Fruit fly (Drosophila melanogaster): ENCODE data around the gene sNPF.

sNPF gene

DNA sequence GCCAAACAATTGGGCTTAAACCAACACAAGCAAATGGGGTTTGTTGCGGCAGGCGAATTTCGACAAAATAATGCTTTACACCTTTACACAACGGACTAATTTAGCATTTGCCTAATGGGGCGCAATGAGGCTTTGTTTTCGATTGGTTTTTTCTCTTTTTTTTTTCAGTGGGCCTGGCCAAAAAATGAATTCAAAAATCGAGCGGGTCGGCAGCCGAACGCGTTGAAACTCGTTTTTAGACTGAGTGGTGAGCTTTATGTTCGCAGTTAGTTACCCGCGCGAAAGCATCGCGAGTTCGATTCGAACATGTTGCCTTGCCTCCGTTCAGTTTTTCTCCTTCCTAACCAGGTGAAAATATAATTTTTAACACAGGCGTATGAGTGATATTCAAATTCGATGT lies 10.7 kb upstream of the sNPF start, which contains the start of gene CG43861 (continued):
- no peak for TF ChIP-seq Lpt (GFP tag; optimal IDR thresholded peaks at IDR 0.05)
- TF ChIP-seq Hr38 (GFP tag; optimal IDR thresholded peaks at IDR 0.05): no peak
- peak; percentile 17 for TF ChIP-seq Met (GFP tag; optimal IDR thresholded peaks at IDR 0.05)
- TF ChIP-seq lz (GFP tag; optimal IDR thresholded peaks at IDR 0.05): peak; percentile 10
- TF ChIP-seq Sox14 (GFP tag; optimal IDR thresholded peaks at IDR 0.05): peak; percentile 0
- no peak for TF ChIP-seq Hr39 (GFP tag; optimal IDR thresholded peaks at IDR 0.05)
- no peak for TF ChIP-seq Eip75B (GFP tag; optimal IDR thresholded peaks at IDR 0.05)
- no peak for TF ChIP-seq CG1621 (tag; optimal IDR thresholded peaks at IDR 0.05)
- no peak for TF ChIP-seq CG9139 (GFP tag; optimal IDR thresholded peaks at IDR 0.05)
- no peak for TF ChIP-seq CG11762 (GFP tag; optimal IDR thresholded peaks at IDR 0.05; ENCODE audit: insufficient read depth)
- peak; percentile 30 for TF ChIP-seq Sox102F (GFP tag; optimal IDR thresholded peaks at IDR 0.05)

DNA sequence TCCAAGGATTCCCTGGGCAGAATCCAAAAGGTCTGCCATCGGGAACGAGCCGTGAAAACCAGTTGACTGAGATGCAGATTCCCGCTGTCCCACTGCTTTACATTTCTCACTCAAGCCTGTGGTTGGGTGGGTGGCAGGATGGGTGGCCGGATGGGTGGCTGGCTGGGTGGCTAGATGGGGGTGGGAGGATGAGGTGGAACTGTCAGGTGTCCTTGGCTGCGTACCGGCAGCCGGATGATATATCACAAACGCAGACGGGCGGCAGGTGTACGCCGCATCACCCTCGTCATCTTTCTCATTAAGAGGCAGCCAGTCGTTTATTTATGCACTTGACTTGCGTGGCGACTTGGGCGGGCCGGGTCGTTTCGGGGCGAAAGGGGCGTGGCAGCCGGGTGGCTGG lies 7.6 kb upstream of the sNPF start:
- TF ChIP-seq dac (GFP tag; optimal IDR thresholded peaks at IDR 0.05) (no peak), fd85E (GFP tag; optimal IDR thresholded peaks at IDR 0.05) (no peak), vri (GFP tag; optimal IDR thresholded peaks at IDR 0.05) (no peak), Sox15 (GFP tag; optimal IDR thresholded peaks at IDR 0.05) (no peak), Hr38 (GFP tag; optimal IDR thresholded peaks at IDR 0.05) (no peak), Hr39 (GFP tag; optimal IDR thresholded peaks at IDR 0.05) (no peak), Ets21C (GFP tag; optimal IDR thresholded peaks at IDR 0.05) (no peak), CG15336 (GFP tag; IDR thresholded peaks at IDR 0.05) (no peak), CG6276 (GFP tag; optimal IDR thresholded peaks at IDR 0.05) (no peak)

DNA sequence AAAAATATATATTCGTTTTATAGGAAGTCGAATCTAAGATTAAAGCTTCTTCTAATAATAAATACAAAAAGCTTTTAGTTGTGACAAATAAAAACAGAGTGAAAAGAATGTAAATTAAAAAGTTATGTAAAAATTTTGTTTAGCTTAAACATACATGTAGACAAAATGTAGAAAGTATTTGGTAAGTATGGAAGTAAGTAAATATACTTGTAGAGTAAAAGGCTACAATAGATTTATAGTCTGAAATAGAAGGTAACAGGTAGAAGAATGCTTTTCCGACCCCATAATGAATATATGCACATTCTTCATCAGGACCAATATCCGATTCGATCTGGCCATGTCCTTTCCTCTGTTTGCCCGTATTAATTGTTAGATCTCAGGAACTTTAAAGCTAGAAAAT lies 3.4 kb upstream of the sNPF start:
- no peak for TF ChIP-seq CG10631 (GFP tag; optimal IDR thresholded peaks at IDR 0.05)
- no peak for TF ChIP-seq eg (GFP tag; IDR thresholded peaks at IDR 0.05)
- no peak for TF ChIP-seq achi (GFP tag; optimal IDR thresholded peaks at IDR 0.05)
- no peak for TF ChIP-seq CG8632 (GFP tag; optimal IDR thresholded peaks at IDR 0.05)
- TF ChIP-seq CG34406 (GFP tag; optimal IDR thresholded peaks at IDR 0.05): no peak
- TF ChIP-seq CG32006 (GFP tag; optimal IDR thresholded peaks at IDR 0.05): no peak
- no peak for TF ChIP-seq lz (GFP tag; optimal IDR thresholded peaks at IDR 0.05)
- no peak for TF ChIP-seq CG4318 (GFP tag; optimal IDR thresholded peaks at IDR 0.05)
- no peak for TF ChIP-seq OdsH (GFP tag; optimal IDR thresholded peaks at IDR 0.05)
- TF ChIP-seq Hr4 (GFP tag; optimal IDR thresholded peaks at IDR 0.05): no peak
- TF ChIP-seq fkh (GFP tag; optimal IDR thresholded peaks at IDR 0.05): no peak
- TF ChIP-seq Eip93F (GFP tag; optimal IDR thresholded peaks at IDR 0.05): no peak

DNA sequence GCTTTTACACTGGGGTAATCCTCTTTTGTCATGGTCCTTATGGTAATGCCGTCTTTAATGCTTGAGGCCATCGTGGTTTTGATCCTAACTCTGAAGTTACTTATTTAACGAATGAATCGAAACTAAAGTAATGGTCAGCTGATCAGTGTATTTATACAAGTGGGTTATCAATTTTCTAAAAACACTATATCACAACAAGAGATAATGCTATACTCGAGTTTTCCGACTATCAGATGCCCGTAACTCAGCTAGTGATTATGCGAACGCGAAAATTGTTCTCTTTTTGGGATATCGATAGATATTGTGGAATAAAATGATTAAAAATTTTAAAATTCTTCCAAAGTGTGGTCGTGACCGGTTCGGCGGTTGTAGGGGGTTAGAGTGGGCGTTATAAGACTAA lies 2.0 kb upstream of the sNPF start, which contains the start of gene AANATL3:
AANATL3 (minus strand) TSS at position 101 of the 400 bp plus-strand sequence.
- TF ChIP-seq spab (GFP tag; optimal IDR thresholded peaks at IDR 0.05) (no peak), CG6792 (GFP tag; optimal IDR thresholded peaks at IDR 0.05) (no peak), Sox14 (GFP tag; optimal IDR thresholded peaks at IDR 0.05) (no peak)

DNA sequence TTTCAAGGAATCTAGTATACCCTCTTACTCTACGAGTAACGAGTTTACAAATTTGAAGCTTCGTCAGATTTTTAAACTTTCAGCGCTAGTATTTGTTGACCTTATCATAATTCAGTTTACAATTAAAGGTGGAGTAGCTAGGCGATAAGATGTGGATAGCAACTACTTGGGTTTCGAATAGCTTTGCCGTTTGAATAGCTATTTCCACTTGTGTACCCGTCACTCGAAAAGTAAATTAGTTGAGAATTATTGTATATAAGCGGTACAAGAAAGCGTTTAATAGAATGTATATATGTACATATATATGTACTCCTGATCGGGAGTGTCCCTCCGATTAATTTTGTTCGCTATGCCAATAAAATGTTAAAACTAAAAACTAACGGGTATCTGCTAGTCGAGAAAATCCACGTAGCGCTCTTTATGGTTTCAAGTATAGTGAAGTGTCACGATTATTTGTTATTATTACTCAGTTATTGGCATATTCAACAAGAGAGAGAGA lies 1.3 kb upstream of the sNPF start:
- TF ChIP-seq Sox102F (GFP tag; optimal IDR thresholded peaks at IDR 0.05): no peak
- TF ChIP-seq svp (GFP tag): no peak
- TF ChIP-seq eg (GFP tag; IDR thresholded peaks at IDR 0.05): no peak

DNA sequence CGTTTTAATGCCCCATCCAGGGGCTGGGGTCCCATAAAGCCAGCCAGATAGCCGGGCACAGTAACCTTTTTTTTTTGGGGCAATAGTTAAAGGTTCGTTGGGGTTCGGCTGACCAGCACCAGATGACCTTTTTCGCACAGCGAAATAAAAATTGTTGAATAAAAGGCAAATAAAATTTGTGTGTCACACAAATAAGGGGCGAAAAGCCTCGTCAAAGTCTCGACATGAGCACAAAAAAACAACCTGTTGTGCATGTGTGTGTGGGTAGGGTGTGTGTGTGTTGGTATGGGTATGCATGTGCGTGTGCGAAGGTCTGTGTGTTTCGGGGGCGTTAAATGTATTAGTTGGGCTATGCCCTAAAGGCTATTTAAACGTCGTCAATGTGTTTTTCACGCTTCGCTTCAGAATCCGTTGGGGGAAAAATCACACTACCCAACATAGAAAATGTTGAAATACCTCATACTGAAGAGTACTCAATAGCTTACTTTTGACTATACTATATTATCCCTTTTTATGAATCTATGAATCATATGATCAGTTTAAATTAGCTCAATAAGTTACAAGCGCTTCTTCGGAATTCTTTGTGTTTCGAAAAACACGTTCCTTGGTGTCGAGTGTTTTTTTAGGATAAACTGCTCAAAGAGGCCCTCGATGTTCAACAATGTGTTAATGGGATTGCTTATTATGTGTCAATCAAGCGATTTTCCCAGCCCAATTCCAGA lies 23.6 kb downstream of the sNPF start:
- no peak for TF ChIP-seq vri (GFP tag; optimal IDR thresholded peaks at IDR 0.05)
- no peak for TF ChIP-seq CG6163 (GFP tag; IDR thresholded peaks at IDR 0.05)
- no peak for TF ChIP-seq Sox15 (GFP tag; optimal IDR thresholded peaks at IDR 0.05)
- no peak for TF ChIP-seq cyc (GFP tag; optimal IDR thresholded peaks at IDR 0.05)
- TF ChIP-seq Gug (GFP tag; IDR thresholded peaks at IDR 0.05): no peak
- TF ChIP-seq CG3032 (tag; optimal IDR thresholded peaks at IDR 0.05): no peak
- TF ChIP-seq CG11902 (GFP tag; optimal IDR thresholded peaks at IDR 0.05): no peak
- TF ChIP-seq CG8632 (GFP tag; optimal IDR thresholded peaks at IDR 0.05): no peak
- TF ChIP-seq CG6808 (GFP tag; optimal IDR thresholded peaks at IDR 0.05): no peak
- no peak for TF ChIP-seq Lpt (GFP tag; optimal IDR thresholded peaks at IDR 0.05)
- no peak for TF ChIP-seq CG8319 (GFP tag; optimal IDR thresholded peaks at IDR 0.05)
- TF ChIP-seq CG15336 (GFP tag; IDR thresholded peaks at IDR 0.05): no peak
- no peak for TF ChIP-seq CG8119 (GFP tag; IDR thresholded peaks at IDR 0.05)
- no peak for TF ChIP-seq svp (GFP tag)
- TF ChIP-seq fd85E (GFP tag; optimal IDR thresholded peaks at IDR 0.05): no peak
- no peak for TF ChIP-seq Eip75B (GFP tag; optimal IDR thresholded peaks at IDR 0.05)
- TF ChIP-seq CG3919 (GFP tag; optimal IDR thresholded peaks at IDR 0.05): no peak
